Worm (Caenorhabditis elegans) whole organism, L2 larva: ENCODE measurements around the gene fshr-1.

Experiments used
- F13H6.1 ChIP-seq: sonication (generic microtip); optimal IDR thresholded peaks from 2 replicates; lab custom pipeline; 2016; ENCODE audit warnings: missing genetic modification characterization, missing compliant biosample characterization
- R02D3.7 ChIP-seq: fragments of 150-350 bp; optimal IDR thresholded peaks from 2 replicates; lab custom pipeline; 2014; ENCODE audit warnings: missing biosample characterization, missing genetic modification characterization
- ZK546.5 ChIP-seq: sonication (generic microtip); optimal IDR thresholded peaks from 2 replicates; lab custom pipeline; 2017; ENCODE audit warnings: missing biosample characterization, missing genetic modification characterization
- aly-2 ChIP-seq: fragments of 150-350 bp; optimal IDR thresholded peaks from 2 replicates; lab custom pipeline; 2014; ENCODE audit warnings: missing biosample characterization, missing genetic modification characterization
- blmp-1 ChIP-seq: sonication (generic microtip); optimal IDR thresholded peaks from 2 replicates; lab custom pipeline; 2017; ENCODE audit warnings: missing genetic modification characterization, mild to moderate bottlenecking, missing compliant biosample characterization, antibody characterized with exemption, moderate library complexity; ENCODE audit not compliant: insufficient read depth
- ceh-16 ChIP-seq: fragments of 150-350 bp; optimal IDR thresholded peaks from 2 replicates; lab custom pipeline; 2014; ENCODE audit warnings: missing biosample characterization, missing genetic modification characterization
- ceh-82 ChIP-seq: fragments of 150-350 bp; optimal IDR thresholded peaks from 2 replicates; lab custom pipeline; 2014; ENCODE audit warnings: missing biosample characterization, missing genetic modification characterization
- crh-2 ChIP-seq: sonication (generic microtip); optimal IDR thresholded peaks from 2 replicates; lab custom pipeline; 2017; ENCODE audit warnings: missing biosample characterization, missing genetic modification characterization
- dmd-4 ChIP-seq: sonication (generic microtip); optimal IDR thresholded peaks from 2 replicates; lab custom pipeline; 2017; ENCODE audit warnings: missing biosample characterization, missing genetic modification characterization
- elt-1 ChIP-seq: fragments of 150-350 bp; optimal IDR thresholded peaks from 2 replicates; lab custom pipeline; 2014; ENCODE audit warnings: missing biosample characterization, missing genetic modification characterization
- elt-3 ChIP-seq: sonication (generic microtip); optimal IDR thresholded peaks from 2 replicates; lab custom pipeline; 2017; ENCODE audit warnings: missing biosample characterization, missing genetic modification characterization
- gmeb-1 ChIP-seq: fragments of 150-350 bp; optimal IDR thresholded peaks from 2 replicates; lab custom pipeline; 2014; ENCODE audit warnings: missing biosample characterization, missing genetic modification characterization
- lin-11 ChIP-seq: fragments of 150-350 bp; sonication (generic microtip); optimal IDR thresholded peaks from 2 replicates; lab custom pipeline; 2014; ENCODE audit warnings: missing biosample characterization, missing genetic modification characterization, inconsistent platforms, mixed read lengths
- lin-13 ChIP-seq: fragments of 150-350 bp; optimal IDR thresholded peaks from 2 replicates; lab custom pipeline; 2014; ENCODE audit warnings: missing biosample characterization, missing genetic modification reagents, missing genetic modification characterization
- lin-39 ChIP-seq: fragments of 150-350 bp; optimal IDR thresholded peaks from 2 replicates; lab custom pipeline; 2014; ENCODE audit warnings: missing biosample characterization, missing genetic modification reagents, missing genetic modification characterization
- lsy-2 ChIP-seq, 2 experiments: fragments of 150-350 bp in 1 of 2; sonication (generic microtip) in 1 of 2; optimal IDR thresholded peaks; 2 replicates each; lab custom pipeline; 2014 to 2017; ENCODE audit warnings: missing biosample characterization in 2 of 2, missing genetic modification characterization in 2 of 2
- mab-5 ChIP-seq: fragments of 150-350 bp; optimal IDR thresholded peaks from 2 replicates; lab custom pipeline; 2014; ENCODE audit warnings: missing biosample characterization, missing genetic modification characterization
- mbf-1 ChIP-seq: sonication (generic microtip); optimal IDR thresholded peaks from 2 replicates; lab custom pipeline; 2017; ENCODE audit warnings: missing biosample characterization, missing genetic modification characterization
- mdl-1 ChIP-seq, 2 experiments: fragments of 150-350 bp in 1 of 2; sonication (generic microtip) in 1 of 2; optimal IDR thresholded peaks; 2 replicates each; lab custom pipeline; 2017; ENCODE audit warnings: missing biosample characterization in 2 of 2, missing genetic modification characterization in 2 of 2
- nhr-10 ChIP-seq: sonication (generic microtip); optimal IDR thresholded peaks from 2 replicates; lab custom pipeline; 2017; ENCODE audit warnings: missing biosample characterization, missing genetic modification characterization
- nhr-11 ChIP-seq: fragments of 150-350 bp; optimal IDR thresholded peaks from 2 replicates; lab custom pipeline; 2014; ENCODE audit warnings: missing biosample characterization, missing genetic modification characterization
- nhr-129 ChIP-seq: fragments of 150-350 bp; optimal IDR thresholded peaks from 2 replicates; lab custom pipeline; 2014; ENCODE audit warnings: missing biosample characterization, missing genetic modification characterization
- nhr-21 ChIP-seq: fragments of 150-350 bp; optimal IDR thresholded peaks from 2 replicates; lab custom pipeline; 2014; ENCODE audit warnings: missing biosample characterization, missing genetic modification characterization
- nhr-23 ChIP-seq: fragments of 150-350 bp; optimal IDR thresholded peaks from 2 replicates; lab custom pipeline; 2014; ENCODE audit warnings: missing biosample characterization, missing genetic modification reagents, missing genetic modification characterization
- nhr-237 ChIP-seq: fragments of 150-350 bp; optimal IDR thresholded peaks from 2 replicates; lab custom pipeline; 2014; ENCODE audit warnings: missing biosample characterization, missing genetic modification characterization
- nhr-25 ChIP-seq: fragments of 150-350 bp; sonication (generic microtip); optimal IDR thresholded peaks from 3 replicates; lab custom pipeline; 2014; ENCODE audit warnings: missing biosample characterization, missing genetic modification characterization
- nhr-6 ChIP-seq: fragments of 150-350 bp; optimal IDR thresholded peaks from 2 replicates; lab custom pipeline; 2014; ENCODE audit warnings: missing biosample characterization, missing genetic modification characterization
- nhr-77 ChIP-seq: fragments of 150-350 bp; optimal IDR thresholded peaks from 2 replicates; lab custom pipeline; 2014; ENCODE audit warnings: missing biosample characterization, missing genetic modification characterization
- peb-1 ChIP-seq: fragments of 150-350 bp; optimal IDR thresholded peaks from 2 replicates; lab custom pipeline; 2014; ENCODE audit warnings: missing biosample characterization, missing genetic modification characterization
- skn-1 ChIP-seq: sonication (generic microtip); optimal IDR thresholded peaks from 2 replicates; lab custom pipeline; 2017; ENCODE audit warnings: missing biosample characterization, missing genetic modification characterization
- sma-3 ChIP-seq: sonication (generic microtip); optimal IDR thresholded peaks from 2 replicates; lab custom pipeline; 2016; ENCODE audit warnings: missing genetic modification reagents, missing genetic modification characterization, missing compliant biosample characterization
- sma-9 ChIP-seq, 2 experiments: fragments of 150-350 bp in 1 of 2; sonication (generic microtip) in 1 of 2; optimal IDR thresholded peaks; 2 replicates each; lab custom pipeline; 2014 to 2016; ENCODE audit warnings: missing genetic modification characterization in 2 of 2, mild to moderate bottlenecking in 1 of 2, missing biosample characterization in 1 of 2, missing compliant biosample characterization in 1 of 2, missing genetic modification reagents in 1 of 2, moderate library complexity in 1 of 2
- snpc-4 ChIP-seq: fragments of 150-350 bp; optimal IDR thresholded peaks from 2 replicates; lab custom pipeline; 2014; ENCODE audit warnings: missing biosample characterization, missing genetic modification characterization
- unc-55 ChIP-seq: fragments of 150-350 bp; sonication (generic microtip); optimal IDR thresholded peaks from 3 replicates; lab custom pipeline; 2014; ENCODE audit warnings: missing biosample characterization, missing genetic modification reagents, missing genetic modification characterization
- zag-1 ChIP-seq: fragments of 150-350 bp; optimal IDR thresholded peaks from 2 replicates; lab custom pipeline; 2014; ENCODE audit warnings: missing biosample characterization, missing genetic modification characterization
- ztf-1 ChIP-seq: fragments of 200-800 bp; sonication (Bioruptor generic); conservative IDR thresholded peaks from 2 replicates; pipeline ENCODE4 v1.3.6; 2022; ENCODE audit warnings: missing genetic modification characterization, missing compliant biosample characterization

fshr-1 gene

DNA sequence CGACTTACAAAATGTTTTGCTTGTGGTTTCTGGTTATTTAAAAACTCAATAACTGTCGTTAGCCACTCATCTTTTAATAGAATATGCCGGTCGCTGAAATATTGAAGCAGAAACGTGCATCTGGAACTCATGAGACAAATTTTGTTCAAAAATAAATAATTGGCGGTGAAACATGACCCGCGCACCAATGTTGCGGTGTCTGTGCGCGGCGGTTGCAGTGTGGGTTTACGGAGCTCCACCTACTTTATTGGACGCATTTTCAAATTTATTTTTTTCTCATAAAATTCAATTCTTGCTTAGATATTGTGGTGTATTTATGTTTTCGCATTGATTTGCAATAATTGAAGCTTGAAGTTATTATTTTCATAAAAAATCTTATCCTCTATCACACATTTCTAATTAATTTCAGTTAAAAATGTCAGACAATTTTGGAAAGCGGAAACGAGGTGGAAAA is 41.0 kb downstream of the fshr-1 start, which contains the start of the genes rmh-2 and suds-3:
Gene rmh-2 (minus strand): TSS at position 164 of the 454 bp plus-strand sequence.
Gene suds-3 (plus strand): TSS at position 404 of the 454 bp plus-strand sequence.
- TF ChIP-seq ZK546.5 (no peak), blmp-1 (tag; lab: Kevin White, UChicago) (no peak), R02D3.7 (tag; lab: Kevin White, UChicago) (peak; percentile 54), unc-55 (GFP tag; lab: Kevin White, UChicago) (peak; percentile 70), F13H6.1 (tag; lab: Kevin White, UChicago) (no peak), nhr-21 (tag; lab: Kevin White, UChicago) (peak; percentile 9), lsy-2 (tag; optimal IDR thresholded peaks at IDR 0.05; lab: Kevin White, UChicago) (no peak), skn-1 (tag; lab: Kevin White, UChicago) (no peak), peb-1 (no peak), nhr-25 (tag; lab: Kevin White, UChicago) (no peak), lin-13 (peak; percentile 1), nhr-77 (tag; lab: Kevin White, UChicago) (no peak), nhr-11 (no peak), lin-11 (peak; percentile 51), nhr-10 (no peak), gmeb-1 (peak; percentile 83), nhr-237 (no peak), nhr-129 (tag; lab: Kevin White, UChicago) (peak; percentile 52), ceh-16 (tag; lab: Kevin White, UChicago) (no peak), lin-39 (tag; lab: Kevin White, UChicago) (no peak), sma-9 (GFP tag; optimal IDR thresholded peaks at IDR 0.05; lab: Kevin White, UChicago) (no peak), sma-9 (tag; optimal IDR thresholded peaks at IDR 0.05; lab: Kevin White, UChicago) (no peak), elt-3 (tag; lab: Kevin White, UChicago) (no peak)

DNA sequence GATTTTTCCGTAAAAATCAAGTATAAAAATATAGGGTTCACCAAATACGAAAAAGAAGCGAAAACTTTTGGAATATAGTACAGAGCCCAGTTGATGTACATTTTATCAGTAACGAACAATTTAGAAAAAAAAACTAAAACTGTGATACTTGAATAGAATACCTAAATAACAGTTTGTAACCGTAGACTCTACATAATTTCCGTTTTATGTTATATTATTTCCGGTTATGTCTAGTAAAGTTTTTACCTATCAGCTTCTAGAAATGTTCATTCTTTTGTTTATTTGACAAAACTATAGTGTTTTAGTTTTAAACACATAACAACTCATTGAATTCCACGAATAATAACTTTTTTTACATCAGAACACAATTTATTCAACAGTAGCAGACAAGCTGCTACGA is 47.8 kb downstream of the fshr-1 start, which contains the start of gene srj-33:
Gene srj-33 (minus strand): TSS at position 101 of the 400 bp plus-strand sequence.
- TF ChIP-seq mdl-1 (tag; optimal IDR thresholded peaks at IDR 0.05; lab: Kevin White, UChicago) = no peak
- TF ChIP-seq nhr-6 (tag; lab: Kevin White, UChicago) = no peak
- TF ChIP-seq nhr-129 (tag; lab: Kevin White, UChicago) = no peak
- no peak for TF ChIP-seq ztf-1 (GFP tag; lab: Robert Waterston, UW)
- TF ChIP-seq lin-39 (tag; lab: Kevin White, UChicago) = no peak
- no peak for TF ChIP-seq mbf-1 (tag; lab: Kevin White, UChicago)
- TF ChIP-seq nhr-11 = no peak
- no peak for TF ChIP-seq zag-1
- no peak for TF ChIP-seq elt-3 (tag; lab: Kevin White, UChicago)
- no peak for TF ChIP-seq snpc-4 (tag; lab: Kevin White, UChicago)
- no peak for TF ChIP-seq nhr-21 (tag; lab: Kevin White, UChicago)
- TF ChIP-seq nhr-23 (tag; lab: Kevin White, UChicago) = no peak
- no peak for TF ChIP-seq aly-2 (tag; lab: Kevin White, UChicago)
- TF ChIP-seq ZK546.5 = no peak

DNA sequence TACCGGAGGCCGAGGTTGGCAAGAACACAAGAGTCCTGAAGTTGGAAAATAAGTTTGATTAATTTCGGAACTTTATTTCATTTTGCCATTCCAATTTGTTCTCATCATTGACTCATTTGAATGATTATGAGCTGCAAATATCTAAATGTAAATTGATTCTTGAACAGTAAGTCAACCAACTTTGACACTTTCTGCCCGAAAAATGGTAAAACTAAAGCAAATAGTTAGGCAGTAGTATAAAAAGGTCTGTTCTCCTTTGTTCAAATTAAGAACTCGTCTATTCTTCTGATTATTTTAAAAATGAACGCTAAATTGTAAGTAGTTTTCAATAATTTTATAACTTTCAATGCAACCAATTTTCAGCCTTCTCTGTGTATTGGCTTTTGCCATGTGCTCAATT is 53.4 kb downstream of the fshr-1 start, which contains the start of gene fipr-12:
Gene fipr-12 (plus strand): TSS at position 301 of the 400 bp plus-strand sequence.
- TF ChIP-seq zag-1 (no peak), blmp-1 (tag; lab: Kevin White, UChicago) (no peak), lin-11 (no peak), dmd-4 (tag; lab: Kevin White, UChicago) (no peak), mdl-1 (tag; optimal IDR thresholded peaks at IDR 0.05; lab: Kevin White, UChicago) (no peak), lin-13 (no peak), crh-2 (no peak), lin-39 (tag; lab: Kevin White, UChicago) (no peak), mab-5 (tag; lab: Kevin White, UChicago) (no peak), elt-1 (tag; lab: Kevin White, UChicago) (no peak), peb-1 (no peak), ceh-82 (tag; lab: Kevin White, UChicago) (no peak), sma-3 (GFP tag; lab: Kevin White, UChicago) (no peak), R02D3.7 (tag; lab: Kevin White, UChicago) (no peak)
- TF ChIP-seq, all 48 proteins: peak for 0

DNA sequence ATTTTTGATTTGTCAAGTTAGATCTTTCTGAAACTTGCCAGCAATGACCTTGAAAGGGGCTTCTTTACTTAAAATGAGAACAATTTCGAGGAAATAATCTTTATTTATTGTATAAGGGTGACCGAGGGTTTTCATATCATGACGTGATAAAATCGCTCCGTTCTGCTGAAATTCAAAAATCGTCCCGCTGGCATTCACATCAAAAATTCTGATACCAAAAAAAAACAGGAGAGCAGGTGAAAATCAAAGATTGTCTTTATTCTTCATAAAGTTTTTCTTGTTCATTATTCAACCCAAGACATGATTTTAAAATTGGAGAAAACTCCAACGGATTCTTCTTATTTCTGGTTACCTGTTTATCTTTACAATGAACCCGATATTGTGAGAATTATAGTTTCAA is 54.5 kb downstream of the fshr-1 start, which contains the start of gene sre-28:
Gene sre-28 (plus strand): TSS at position 301 of the 400 bp plus-strand sequence.
- no peak for TF ChIP-seq crh-2
